Worm (Caenorhabditis elegans) whole organism, L4/young adult: ENCODE results near the gene B0336.7.

Source experiments
- W03F9.2 ChIP-seq: fragments of 150-350 bp; optimal IDR thresholded peaks from 2 replicates; lab custom pipeline; 2014; ENCODE audit warnings: missing biosample characterization, missing genetic modification characterization
- dao-5 ChIP-seq: sonication (generic microtip); optimal IDR thresholded peaks from 2 replicates; lab custom pipeline; 2016; ENCODE audit warnings: missing genotype, missing genetic modification characterization, moderate library complexity, missing compliant biosample characterization

DNA sequence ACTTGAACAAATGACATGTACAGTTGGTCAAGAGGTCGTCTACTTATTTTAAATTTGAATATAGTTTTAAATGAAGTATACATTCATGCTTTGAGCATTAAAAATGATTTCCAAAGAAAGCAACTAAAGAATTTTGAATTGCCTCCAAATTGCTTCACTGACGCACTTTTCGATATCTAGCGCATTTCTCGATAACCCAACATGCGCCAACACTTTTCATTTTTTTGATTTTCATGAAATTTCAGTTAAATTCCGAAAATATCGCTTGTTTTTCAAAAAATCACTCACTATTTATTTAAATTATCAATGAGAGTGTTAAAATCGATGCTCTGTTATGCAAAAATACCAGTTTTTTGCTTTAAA, 22.6 kb upstream of the B0336.7 start:
- TF ChIP-seq dao-5 (tag; lab: Kevin White, UChicago) (no peak), W03F9.2 (tag; lab: Kevin White, UChicago) (no peak)
